Worm (Caenorhabditis elegans) whole organism, early embryonic: ENCODE data around the gene C50C3.19.

Experiments used
- B0310.2 ChIP-seq: sonication (generic microtip); optimal IDR thresholded peaks from 2 replicates; lab custom pipeline; 2016; ENCODE audit warnings: mild to moderate bottlenecking, missing genetic modification characterization, missing compliant biosample characterization
- F13C5.2 ChIP-seq: sonication (generic microtip); optimal IDR thresholded peaks from 2 replicates; lab custom pipeline; 2017; ENCODE audit warnings: mild to moderate bottlenecking, missing genetic modification characterization, inconsistent platforms, missing compliant biosample characterization
- aly-1 ChIP-seq: sonication (generic microtip); optimal IDR thresholded peaks from 2 replicates; lab custom pipeline; 2016; ENCODE audit warnings: missing genetic modification characterization, missing compliant biosample characterization
- ama-1 ChIP-seq: fragments of 150-350 bp; optimal IDR thresholded peaks from 2 replicates; lab custom pipeline; 2014
- ceh-13 ChIP-seq: fragments of 200-800 bp; sonication (Bioruptor generic); optimal IDR thresholded peaks from 2 replicates; lab custom pipeline; 2018; ENCODE audit warnings: mild to moderate bottlenecking, missing genetic modification characterization, missing compliant biosample characterization
- ceh-36 ChIP-seq: sonication (generic microtip); optimal IDR thresholded peaks from 2 replicates; lab custom pipeline; 2016; ENCODE audit warnings: missing genetic modification characterization, inconsistent platforms, missing compliant biosample characterization
- ets-7 ChIP-seq: sonication (generic microtip); optimal IDR thresholded peaks from 2 replicates; lab custom pipeline; 2016; ENCODE audit warnings: missing genotype, missing genetic modification characterization, missing compliant biosample characterization
- flt-1 ChIP-seq: fragments of 200-800 bp; sonication (Bioruptor generic); IDR thresholded peaks from 2 replicates; pipeline ENCODE4 v1.3.6; 2022; ENCODE audit warnings: missing genetic modification characterization, missing compliant biosample characterization
- hmbx-1 ChIP-seq: sonication (generic microtip); optimal IDR thresholded peaks from 2 replicates; lab custom pipeline; 2016; ENCODE audit warnings: mild to moderate bottlenecking, missing genetic modification characterization, missing compliant biosample characterization
- hmg-4 ChIP-seq: fragments of 200-800 bp; sonication (Bioruptor generic); optimal IDR thresholded peaks from 2 replicates; lab custom pipeline; 2018; ENCODE audit warnings: mild to moderate bottlenecking, missing genetic modification characterization, missing compliant biosample characterization
- hnd-1 ChIP-seq: sonication (generic microtip); optimal IDR thresholded peaks from 2 replicates; lab custom pipeline; 2016; ENCODE audit warnings: missing genetic modification characterization, missing compliant biosample characterization
- pes-1 ChIP-seq: fragments of 200-800 bp; sonication (Bioruptor generic); IDR thresholded peaks from 2 replicates; pipeline ENCODE4 v1.3.6; 2022; ENCODE audit warnings: missing genetic modification reagents, missing genetic modification characterization, missing compliant biosample characterization
- scrt-1 ChIP-seq: fragments of 200-800 bp; sonication (Bioruptor generic); IDR thresholded peaks from 2 replicates; pipeline ENCODE4 v1.3.6; 2022; ENCODE audit warnings: missing genetic modification characterization, missing compliant biosample characterization
- sea-1 ChIP-seq: fragments of 200-800 bp; sonication (Bioruptor generic); conservative IDR thresholded peaks from 2 replicates; pipeline ENCODE4 v1.3.6; 2022; ENCODE audit warnings: missing genetic modification characterization, missing compliant biosample characterization
- tbx-11 ChIP-seq: fragments of 200-800 bp; sonication (Bioruptor generic); IDR thresholded peaks from 2 replicates; pipeline ENCODE4 v1.3.6; 2022; ENCODE audit warnings: missing genetic modification characterization, missing compliant biosample characterization
- tbx-37 ChIP-seq: fragments of 200-800 bp; sonication (Bioruptor generic); conservative IDR thresholded peaks from 2 replicates; pipeline ENCODE4 v1.3.6; 2022; ENCODE audit warnings: missing genetic modification reagents, missing genetic modification characterization, missing compliant biosample characterization
- tra-4 ChIP-seq: sonication (generic microtip); optimal IDR thresholded peaks from 2 replicates; lab custom pipeline; 2017; ENCODE audit warnings: missing genetic modification characterization, missing compliant biosample characterization

C50C3.19 gene

DNA sequence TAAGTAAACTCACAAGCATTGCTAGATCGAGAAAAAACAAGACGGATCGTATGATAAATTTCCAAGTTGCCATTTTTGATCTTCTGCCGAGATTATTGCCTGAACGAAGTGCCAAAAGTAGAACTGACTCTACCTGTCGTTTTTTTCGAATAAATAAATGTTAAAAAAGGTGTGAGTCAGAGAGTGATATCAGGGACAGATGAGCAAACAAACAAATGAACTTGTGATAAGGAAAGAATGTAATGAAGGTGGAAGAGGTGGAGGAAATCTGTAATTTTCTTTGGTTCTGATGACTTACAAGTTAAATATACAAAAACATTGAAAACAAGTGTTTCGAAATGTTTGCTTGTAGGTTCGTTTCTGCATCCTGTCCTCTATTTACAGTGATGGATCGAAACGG, 48.7 kb downstream of the C50C3.19 start, which contains the start of gene tsp-1:
Gene tsp-1 (minus strand): TSS at position 99 of the 400 bp plus-strand sequence.
- TF ChIP-seq hnd-1 (no peak), tbx-37 (GFP tag; lab: Robert Waterston, UW) (no peak), ceh-13 (GFP tag; lab: Kevin White, UChicago) (no peak), ama-1 (lab: Kevin White, UChicago) (no peak), tra-4 (no peak), hmbx-1 (no peak), F13C5.2 (tag; lab: Kevin White, UChicago) (no peak), ets-7 (tag; lab: Kevin White, UChicago) (no peak), tbx-11 (no peak), pes-1 (GFP tag; lab: Robert Waterston, UW) (no peak), aly-1 (tag; lab: Kevin White, UChicago) (no peak), sea-1 (GFP tag; lab: Robert Waterston, UW) (no peak), ceh-36 (tag; lab: Kevin White, UChicago) (no peak)

DNA sequence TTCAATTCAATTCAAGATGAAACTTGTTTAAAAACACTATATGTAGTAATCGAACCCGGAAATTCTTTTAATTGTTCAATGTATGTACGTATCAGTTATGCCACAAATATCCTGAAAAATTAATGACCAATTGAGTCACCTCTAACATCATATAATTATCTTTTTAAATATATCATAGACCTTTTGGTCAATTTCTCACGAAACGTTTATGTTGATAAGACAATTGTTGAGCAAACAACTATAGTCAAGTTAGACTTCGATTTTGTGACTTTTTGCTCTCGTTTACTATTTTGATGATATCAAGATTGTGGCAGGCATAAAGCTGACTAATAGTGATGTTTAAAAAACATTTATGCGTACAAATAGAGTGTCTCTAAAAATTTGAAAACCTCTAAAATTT, 49.6 kb downstream of the C50C3.19 start:
- TF ChIP-seq pes-1 (GFP tag; lab: Robert Waterston, UW) (no peak), scrt-1 (GFP tag; lab: Robert Waterston, UW) (no peak), hnd-1 (no peak), ceh-36 (tag; lab: Kevin White, UChicago) (no peak), ama-1 (lab: Kevin White, UChicago) (no peak), aly-1 (tag; lab: Kevin White, UChicago) (no peak), hmbx-1 (no peak), tra-4 (no peak), sea-1 (GFP tag; lab: Robert Waterston, UW) (no peak), flt-1 (GFP tag; lab: Robert Waterston, UW) (no peak), F13C5.2 (tag; lab: Kevin White, UChicago) (no peak), B0310.2 (tag; lab: Kevin White, UChicago) (no peak), hmg-4 (GFP tag; lab: Kevin White, UChicago) (no peak), tbx-37 (GFP tag; lab: Robert Waterston, UW) (no peak), ceh-13 (GFP tag; lab: Kevin White, UChicago) (no peak)
